Fruit fly (Drosophila melanogaster) Kc167 (cell line): ENCODE results near the gene fon.

Experiments
- Myc ChIP-seq: fragments of >200 bp; optimal IDR thresholded peaks from 2 replicates; lab custom pipeline; 2017; ENCODE audit warnings: missing external identifiers
- Sin3A ChIP-seq: fragments of >200 bp; optimal IDR thresholded peaks from 2 replicates; lab custom pipeline; 2018; ENCODE audit warnings: missing external identifiers
- h ChIP-seq: fragments of >200 bp; optimal IDR thresholded peaks from 3 replicates; lab custom pipeline; 2018; ENCODE audit warnings: missing external identifiers
- insv ChIP-seq: fragments of >200 bp; optimal IDR thresholded peaks from 3 replicates; lab custom pipeline; 2018; ENCODE audit warnings: missing external identifiers
- psq ChIP-seq: fragments of >200 bp; optimal IDR thresholded peaks from 2 replicates; lab custom pipeline; 2017; ENCODE audit warnings: missing external identifiers
- ttk ChIP-seq: sonication (Bioruptor generic); optimal IDR thresholded peaks from 2 replicates; lab custom pipeline; 2017; ENCODE audit warnings: missing external identifiers

DNA sequence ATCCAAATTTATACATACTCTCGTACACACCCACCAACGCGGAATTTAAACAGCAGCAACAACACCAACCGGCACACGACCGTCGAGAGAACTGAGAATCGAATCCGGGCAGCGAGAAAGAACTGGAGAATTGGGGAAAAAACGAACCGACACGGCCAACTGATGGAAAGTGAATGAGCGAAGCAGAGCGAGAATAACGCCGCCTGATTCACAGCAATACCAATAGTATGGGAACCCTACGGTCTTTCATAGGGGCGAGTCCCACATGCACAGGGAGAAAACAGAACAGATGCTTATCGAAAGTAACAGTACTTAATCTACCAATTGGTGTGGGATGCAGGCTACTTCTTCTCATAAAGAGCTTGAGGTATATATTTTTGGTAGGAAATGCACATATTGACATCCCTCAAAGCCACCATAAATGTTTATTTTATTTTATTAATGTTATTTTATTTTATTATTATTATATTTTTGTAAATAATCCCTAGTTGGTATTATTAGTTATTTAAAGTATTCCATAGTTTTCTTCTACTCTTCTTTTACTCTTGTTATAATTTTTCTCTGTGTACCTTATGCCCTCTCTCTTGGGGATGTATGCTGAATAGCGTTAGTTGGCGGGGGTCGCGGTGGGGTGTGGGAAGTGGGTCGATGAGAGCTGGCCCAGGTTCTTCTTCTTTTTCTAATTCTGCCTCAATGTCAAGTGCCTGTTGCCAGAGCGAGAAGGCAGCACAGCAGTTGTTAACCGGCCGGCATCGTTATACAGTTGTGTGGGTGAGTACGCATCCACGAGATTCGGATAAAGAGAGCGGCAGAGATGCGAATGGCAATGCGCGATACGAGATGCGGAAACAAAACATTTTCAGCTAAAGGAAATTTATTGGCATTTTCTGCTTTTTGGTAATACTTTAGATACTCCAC is 12.6 kb upstream of the fon start, which contains the start of gene CG17544:
- TF ChIP-seq h (lab: Kevin White, UChicago): no peak
- TF ChIP-seq Myc (lab: Kevin White, UChicago): no peak
- no peak for TF ChIP-seq psq
- no peak for TF ChIP-seq Sin3A (lab: Kevin White, UChicago)
- TF ChIP-seq ttk (lab: Kevin White, UChicago): no peak
- TF ChIP-seq insv (lab: Kevin White, UChicago): no peak
